Worm (Caenorhabditis elegans) whole organism, late embryonic: Measurements from ENCODE around the gene str-229.

Experiments used
- C38D4.7 ChIP-seq: fragments of 200-800 bp; sonication (Bioruptor generic); optimal IDR thresholded peaks from 2 replicates; lab custom pipeline; 2018; ENCODE audit warnings: mild to moderate bottlenecking, missing genetic modification characterization, moderate library complexity, missing compliant biosample characterization
- F13H6.1 ChIP-seq: sonication (generic microtip); optimal IDR thresholded peaks from 2 replicates; lab custom pipeline; 2016; ENCODE audit warnings: missing genetic modification characterization, missing compliant biosample characterization
- K02D7.2 ChIP-seq: sonication (generic microtip); optimal IDR thresholded peaks from 2 replicates; lab custom pipeline; 2017; ENCODE audit warnings: mild to moderate bottlenecking, missing genetic modification characterization, missing compliant biosample characterization
- K09A11.1 ChIP-seq: sonication (generic microtip); optimal IDR thresholded peaks from 2 replicates; lab custom pipeline; 2017; ENCODE audit warnings: antibody characterized with exemption, mild to moderate bottlenecking, missing genetic modification characterization, missing compliant biosample characterization; ENCODE audit not compliant: insufficient read depth
- T23F11.4 ChIP-seq: fragments of 200-800 bp; sonication (Bioruptor generic); optimal IDR thresholded peaks from 2 replicates; lab custom pipeline; 2018; ENCODE audit warnings: mild to moderate bottlenecking, missing genetic modification characterization, missing compliant biosample characterization
- Y22D7AL.16 ChIP-seq: sonication (generic microtip); optimal IDR thresholded peaks from 2 replicates; lab custom pipeline; 2016; ENCODE audit warnings: missing genetic modification characterization, missing compliant biosample characterization
- ahr-1 ChIP-seq: sonication (generic microtip); optimal IDR thresholded peaks from 2 replicates; lab custom pipeline; 2016; ENCODE audit warnings: missing genetic modification characterization, missing compliant biosample characterization
- ama-1 ChIP-seq: fragments of 150-350 bp; optimal IDR thresholded peaks from 2 replicates; lab custom pipeline; 2014
- ceh-18 ChIP-seq: sonication (generic microtip); optimal IDR thresholded peaks from 2 replicates; lab custom pipeline; 2016; ENCODE audit warnings: missing genetic modification characterization, missing compliant biosample characterization
- ceh-19 ChIP-seq: fragments of 200-800 bp; sonication (Bioruptor generic); optimal IDR thresholded peaks from 2 replicates; lab custom pipeline; 2018; ENCODE audit warnings: mild to moderate bottlenecking, missing genetic modification characterization, missing compliant biosample characterization
- ceh-30 ChIP-seq: fragments of 150-350 bp; optimal IDR thresholded peaks from 2 replicates; lab custom pipeline; 2014; ENCODE audit warnings: missing biosample characterization, missing genetic modification characterization
- ceh-31 ChIP-seq: sonication (generic microtip); optimal IDR thresholded peaks from 2 replicates; lab custom pipeline; 2016; ENCODE audit warnings: missing genetic modification characterization, missing compliant biosample characterization
- ceh-45 ChIP-seq: fragments of 200-800 bp; sonication (Bioruptor generic); IDR thresholded peaks from 2 replicates; pipeline ENCODE4 v1.3.6; 2022; ENCODE audit warnings: missing genetic modification reagents, missing genetic modification characterization, missing compliant biosample characterization
- ceh-9 ChIP-seq: sonication (generic microtip); optimal IDR thresholded peaks from 2 replicates; lab custom pipeline; 2016; ENCODE audit warnings: mild to moderate bottlenecking, missing genetic modification characterization, inconsistent platforms, missing compliant biosample characterization
- dve-1 ChIP-seq: sonication (generic microtip); optimal IDR thresholded peaks from 2 replicates; lab custom pipeline; 2017; ENCODE audit warnings: antibody characterized with exemption, mild to moderate bottlenecking, missing genetic modification characterization, missing compliant biosample characterization
- elt-2 ChIP-seq: sonication (generic microtip); optimal IDR thresholded peaks from 2 replicates; lab custom pipeline; 2016; ENCODE audit warnings: missing genetic modification reagents, missing genetic modification characterization, missing compliant biosample characterization
- fkh-6 ChIP-seq: sonication (generic microtip); optimal IDR thresholded peaks from 2 replicates; lab custom pipeline; 2016; ENCODE audit warnings: missing genetic modification characterization, missing compliant biosample characterization
- gmeb-2 ChIP-seq: sonication (generic microtip); optimal IDR thresholded peaks from 2 replicates; lab custom pipeline; 2016; ENCODE audit warnings: missing genetic modification characterization, inconsistent platforms, missing compliant biosample characterization
- hlh-13 ChIP-seq: fragments of 200-800 bp; sonication (Bioruptor generic); optimal IDR thresholded peaks from 2 replicates; lab custom pipeline; 2018; ENCODE audit warnings: mild to moderate bottlenecking, missing genetic modification characterization, missing compliant biosample characterization
- hlh-8 ChIP-seq: sonication (generic microtip); optimal IDR thresholded peaks from 2 replicates; lab custom pipeline; 2016; ENCODE audit warnings: missing genotype, missing genetic modification characterization, missing compliant biosample characterization
- lim-6 ChIP-seq: sonication (generic microtip); optimal IDR thresholded peaks from 2 replicates; lab custom pipeline; 2016; ENCODE audit warnings: missing genetic modification characterization, missing compliant biosample characterization
- madf-2 ChIP-seq: sonication (generic microtip); optimal IDR thresholded peaks from 2 replicates; lab custom pipeline; 2017; ENCODE audit warnings: missing genetic modification characterization, missing compliant biosample characterization
- nhr-11 ChIP-seq: fragments of 150-350 bp; optimal IDR thresholded peaks from 2 replicates; lab custom pipeline; 2014; ENCODE audit warnings: missing biosample characterization, missing genetic modification characterization
- npax-4 ChIP-seq: sonication (generic microtip); optimal IDR thresholded peaks from 2 replicates; lab custom pipeline; 2016; ENCODE audit warnings: missing genetic modification characterization, missing compliant biosample characterization
- pat-9 ChIP-seq: fragments of 200-800 bp; sonication (Bioruptor generic); optimal IDR thresholded peaks from 2 replicates; lab custom pipeline; 2018; ENCODE audit warnings: mild to moderate bottlenecking, missing genetic modification characterization, moderate library complexity, missing compliant biosample characterization
- pax-1 ChIP-seq: fragments of 150-350 bp; optimal IDR thresholded peaks from 2 replicates; lab custom pipeline; 2014; ENCODE audit warnings: missing biosample characterization, missing genetic modification characterization
- pha-2 ChIP-seq: sonication (generic microtip); optimal IDR thresholded peaks from 2 replicates; lab custom pipeline; 2017; ENCODE audit warnings: mild to moderate bottlenecking, missing genetic modification characterization, missing compliant biosample characterization
- pqm-1 ChIP-seq: sonication (generic microtip); optimal IDR thresholded peaks from 2 replicates; lab custom pipeline; 2016; ENCODE audit warnings: missing genetic modification characterization, missing compliant biosample characterization
- ref-2 ChIP-seq: sonication (generic microtip); optimal IDR thresholded peaks from 2 replicates; lab custom pipeline; 2016; ENCODE audit warnings: missing genetic modification characterization, missing compliant biosample characterization
- rnt-1 ChIP-seq: sonication (generic microtip); optimal IDR thresholded peaks from 2 replicates; lab custom pipeline; 2016; ENCODE audit warnings: missing genetic modification characterization, missing compliant biosample characterization
- sox-4 ChIP-seq: sonication (generic microtip); optimal IDR thresholded peaks from 2 replicates; lab custom pipeline; 2017; ENCODE audit warnings: mild to moderate bottlenecking, missing genetic modification characterization, inconsistent platforms, missing compliant biosample characterization
- syd-9 ChIP-seq: sonication (generic microtip); optimal IDR thresholded peaks from 2 replicates; lab custom pipeline; 2016; ENCODE audit warnings: mild to moderate bottlenecking, missing genetic modification characterization, moderate library complexity, missing compliant biosample characterization
- tbx-2 ChIP-seq: sonication (generic microtip); optimal IDR thresholded peaks from 2 replicates; lab custom pipeline; 2016; ENCODE audit warnings: missing genetic modification characterization, missing compliant biosample characterization
- tbx-7 ChIP-seq: sonication (generic microtip); optimal IDR thresholded peaks from 2 replicates; lab custom pipeline; 2016; ENCODE audit warnings: missing genotype, missing genetic modification characterization, missing compliant biosample characterization
- ttx-3 ChIP-seq: sonication (generic microtip); optimal IDR thresholded peaks from 2 replicates; lab custom pipeline; 2016; ENCODE audit warnings: missing genetic modification reagents, missing genetic modification characterization, missing compliant biosample characterization
- unc-3 ChIP-seq, 2 experiments: fragments of 200-800 bp in 1 of 2; sonication (Bioruptor generic) in 1 of 2; sonication (generic microtip) in 1 of 2; conservative IDR thresholded peaks in 1 of 2; optimal IDR thresholded peaks in 1 of 2; 2 replicates each; pipeline versions ENCODE4 v1.3.6 to Lab custom; 2016 to 2022; ENCODE audit warnings: missing compliant biosample characterization in 2 of 2, missing genetic modification characterization in 2 of 2, missing genetic modification reagents in 1 of 2
- unc-55 ChIP-seq: sonication (generic microtip); optimal IDR thresholded peaks from 2 replicates; lab custom pipeline; 2017; ENCODE audit warnings: missing biosample characterization, missing genetic modification reagents, missing genetic modification characterization
- unc-86 ChIP-seq: sonication (generic microtip); optimal IDR thresholded peaks from 2 replicates; lab custom pipeline; 2016; ENCODE audit warnings: missing genetic modification characterization, missing compliant biosample characterization
- zip-5 ChIP-seq: sonication (generic microtip); optimal IDR thresholded peaks from 2 replicates; lab custom pipeline; 2016; ENCODE audit warnings: missing genetic modification characterization, missing compliant biosample characterization

str-229 gene

DNA sequence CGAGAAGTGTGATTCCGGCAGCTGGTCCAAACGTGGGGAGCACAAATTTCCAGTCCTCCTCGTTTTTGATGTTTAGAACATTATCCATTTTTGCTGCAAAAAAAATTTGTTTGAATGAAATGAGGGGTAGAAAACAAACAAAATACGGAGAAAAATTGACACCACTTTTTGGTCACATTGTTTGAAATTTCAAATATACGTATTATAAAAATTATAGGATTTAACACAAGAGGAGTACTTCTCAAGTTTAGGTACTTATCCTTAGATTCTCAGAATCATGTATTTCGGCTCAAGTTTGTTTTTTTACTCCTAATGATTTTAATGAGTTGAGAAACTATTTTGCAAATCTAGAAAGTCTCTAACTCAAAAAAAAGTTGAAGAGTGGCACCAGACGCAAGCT lies 10.4 kb downstream of the str-229 start, which contains the start of gene C17E7.12 (continued):
- TF ChIP-seq tbx-7 (tag; lab: Kevin White, UChicago) = no peak
- TF ChIP-seq ref-2 (tag; lab: Kevin White, UChicago) = no peak
- TF ChIP-seq, all 69 proteins: peak for 0

DNA sequence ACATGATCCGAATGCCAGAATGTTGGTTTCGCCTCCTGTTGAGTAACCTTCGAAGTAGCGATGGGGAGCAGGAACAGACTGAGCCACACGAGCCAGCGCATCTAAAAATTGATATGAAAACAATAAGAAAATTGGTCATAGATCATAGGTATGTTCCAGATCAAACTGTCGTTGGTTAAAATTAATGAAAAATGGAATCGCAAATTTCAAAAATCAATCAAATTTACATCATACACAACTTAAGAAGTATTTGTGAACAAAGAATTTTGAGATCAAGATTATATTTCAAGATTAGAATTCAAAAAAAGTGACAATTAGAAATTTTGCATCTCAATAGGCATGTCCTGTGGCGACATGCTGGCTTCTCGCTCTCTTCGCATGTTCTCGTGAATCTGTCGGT lies 11.6 kb downstream of the str-229 start, which contains the start of gene C17E7.9:
C17E7.9 (minus strand) TSS at position 101 of the 400 bp plus-strand sequence.
- no peak for TF ChIP-seq gmeb-2
- no peak for TF ChIP-seq ahr-1
- TF ChIP-seq pha-2 (tag; lab: Kevin White, UChicago) = no peak
- no peak for TF ChIP-seq pqm-1 (tag; lab: Kevin White, UChicago)
- TF ChIP-seq ttx-3 = no peak
- no peak for TF ChIP-seq syd-9 (tag; lab: Kevin White, UChicago)
- no peak for TF ChIP-seq pax-1
- TF ChIP-seq sox-4 (tag; lab: Kevin White, UChicago) = no peak
- no peak for TF ChIP-seq pat-9 (tag; lab: Kevin White, UChicago)
- TF ChIP-seq madf-2 = no peak
- no peak for TF ChIP-seq unc-86 (tag; lab: Kevin White, UChicago)
- TF ChIP-seq C38D4.7 = no peak
- no peak for TF ChIP-seq hlh-13
- TF ChIP-seq fkh-6 (tag; lab: Kevin White, UChicago) = no peak
- TF ChIP-seq F13H6.1 = no peak
- TF ChIP-seq, all 69 proteins: peak for 0

DNA sequence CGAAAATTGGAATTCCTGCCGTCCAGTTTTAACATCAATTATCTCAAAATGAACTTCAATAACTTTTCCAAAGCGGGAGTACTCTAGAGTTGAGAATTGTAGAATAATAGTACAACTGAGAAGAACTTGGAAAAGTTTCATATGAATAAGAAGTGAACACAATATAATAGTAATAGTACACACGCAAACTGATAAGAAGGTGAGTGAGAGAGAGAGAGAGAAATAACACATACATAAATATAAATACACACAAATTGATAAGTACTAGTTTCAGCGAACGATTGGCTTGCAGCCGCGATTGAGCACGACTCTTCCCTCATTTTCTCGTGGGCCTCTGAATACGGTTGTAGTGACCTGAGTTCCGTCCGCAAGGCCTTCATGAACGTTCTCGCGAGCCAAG lies 13.2 kb downstream of the str-229 start, which contains the start of gene C17E7.13:
C17E7.13 (minus strand) TSS at position 176 of the 400 bp plus-strand sequence.
- TF ChIP-seq dve-1 (tag; lab: Kevin White, UChicago) = no peak
- no peak for TF ChIP-seq pqm-1 (tag; lab: Kevin White, UChicago)
- TF ChIP-seq tbx-7 (tag; lab: Kevin White, UChicago) = no peak
- no peak for TF ChIP-seq lim-6
- no peak for TF ChIP-seq ceh-45 (GFP tag; lab: Robert Waterston, UW)
- TF ChIP-seq unc-55 (GFP tag; lab: Kevin White, UChicago) = no peak
- TF ChIP-seq elt-2 (tag; lab: Kevin White, UChicago) = peak; percentile 16

ce11 chrV:3886104-3886503 lies 16.3 kb downstream of the str-229 start, which contains the start of gene nhr-124:
nhr-124 (minus strand) TSS chrV:3886204.
- TF ChIP-seq ceh-18 (tag; lab: Kevin White, UChicago) (no peak), Y22D7AL.16 (tag; lab: Kevin White, UChicago) (no peak), tbx-2 (no peak), ama-1 (no peak), hlh-8 (tag; lab: Kevin White, UChicago) (no peak), T23F11.4 (GFP tag; lab: Kevin White, UChicago) (no peak), ceh-19 (GFP tag; lab: Kevin White, UChicago) (no peak), nhr-11 (no peak), pat-9 (tag; lab: Kevin White, UChicago) (no peak), ttx-3 (no peak), unc-3 (GFP tag; conservative IDR thresholded peaks at IDR 0.05; lab: Robert Waterston, UW) (no peak), unc-3 (tag; optimal IDR thresholded peaks at IDR 0.05; lab: Kevin White, UChicago) (no peak), ceh-45 (GFP tag; lab: Robert Waterston, UW) (no peak), ceh-31 (tag; lab: Kevin White, UChicago) (no peak), K09A11.1 (tag; lab: Kevin White, UChicago) (no peak), ceh-9 (no peak)
- TF ChIP-seq, all 69 proteins: peak for 0

ce11 chrV:3884550-3884949 lies 17.8 kb downstream of the str-229 start:
- no peak for TF ChIP-seq rnt-1 (tag; lab: Kevin White, UChicago)
- no peak for TF ChIP-seq T23F11.4 (GFP tag; lab: Kevin White, UChicago)
- no peak for TF ChIP-seq npax-4
- no peak for TF ChIP-seq zip-5 (tag; lab: Kevin White, UChicago)
- TF ChIP-seq ceh-31 (tag; lab: Kevin White, UChicago) = no peak
- no peak for TF ChIP-seq K02D7.2 (tag; lab: Kevin White, UChicago)
- TF ChIP-seq ceh-30 = no peak
- no peak for TF ChIP-seq ceh-18 (tag; lab: Kevin White, UChicago)
- no peak for TF ChIP-seq nhr-11
